Fruit fly (Drosophila melanogaster) whole organism, embryonic: ENCODE measurements around the gene Cyp4d21.

ENCODE experiments used
- Aef1 ChIP-seq: fragments of 200-800 bp; sonication (Bioruptor generic); IDR thresholded peaks from 3 replicates; pipeline ENCODE4 v1.3.6; 2022; ENCODE audit warnings: missing biosample characterization, missing genetic modification characterization
- CG15479 ChIP-seq: fragments of 200-800 bp; sonication (Bioruptor generic); optimal IDR thresholded peaks from 3 replicates; lab custom pipeline; 2019; ENCODE audit warnings: missing biosample characterization, mild to moderate bottlenecking, missing genetic modification characterization, moderate library complexity
- CG31224 ChIP-seq: fragments of 200-800 bp; sonication (Bioruptor generic); IDR thresholded peaks from 2 replicates; pipeline ENCODE4 v1.3.6; 2022; ENCODE audit warnings: missing biosample characterization, missing genetic modification characterization
- CG3838 ChIP-seq: fragments of 200-800 bp; sonication (Bioruptor generic); optimal IDR thresholded peaks from 3 replicates; lab custom pipeline; 2016; ENCODE audit warnings: missing biosample characterization, missing genetic modification characterization
- CG8924 ChIP-seq: fragments of 200-800 bp; optimal IDR thresholded peaks from 3 replicates; lab custom pipeline; 2019; ENCODE audit warnings: missing biosample characterization, mild to moderate bottlenecking, missing genetic modification characterization, moderate library complexity
- Ets65A ChIP-seq: fragments of 200-800 bp; sonication (Bioruptor generic); peaks from one replicate; lab custom pipeline; 2016; ENCODE audit warnings: missing biosample characterization, missing genetic modification characterization
- sima ChIP-seq: fragments of 200-800 bp; sonication (Bioruptor generic); optimal IDR thresholded peaks from 2 replicates; lab custom pipeline; 2016; ENCODE audit warnings: missing biosample characterization, missing genetic modification characterization
- stc ChIP-seq: fragments of 200-800 bp; sonication (Bioruptor generic); IDR thresholded peaks from 2 replicates; pipeline ENCODE4 v1.3.6; 2022; ENCODE audit warnings: missing biosample characterization, missing genetic modification characterization

DNA sequence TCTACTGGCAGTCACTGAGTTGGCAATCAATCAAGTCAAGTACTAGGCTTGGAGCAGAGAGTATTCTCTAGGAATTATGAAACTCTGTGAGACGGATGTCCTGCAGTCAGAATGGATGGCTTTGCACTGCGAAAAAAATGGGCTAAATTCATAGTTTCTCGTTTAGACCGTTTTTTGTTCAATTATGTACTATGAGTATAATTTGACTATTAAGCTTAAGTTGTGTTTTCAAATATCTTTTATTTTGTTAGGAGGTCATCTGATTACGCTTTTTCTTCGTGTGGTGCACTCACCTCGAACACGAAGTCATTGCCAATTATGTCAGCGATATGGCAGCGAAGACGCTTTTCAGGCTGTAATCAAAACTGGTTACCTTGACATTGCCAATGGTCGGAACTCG lies 22.1 kb downstream of the Cyp4d21 start:
- TF ChIP-seq CG3838 (no peak), CG8924 (tag; lab: Kevin White, UChicago) (no peak), CG15479 (GFP tag; lab: Kevin White, UChicago) (no peak), CG31224 (GFP tag; lab: Robert Waterston, UW) (no peak), stc (GFP tag; lab: Robert Waterston, UW) (no peak), Aef1 (GFP tag; lab: Robert Waterston, UW) (no peak), Ets65A (GFP tag; lab: Kevin White, UChicago) (no peak), sima (GFP tag; lab: Kevin White, UChicago) (no peak)
